Worm (Caenorhabditis elegans) whole organism, late embryonic: Measurements from ENCODE around the gene F19B10.4.

ENCODE experiments used
- C08G9.2 ChIP-seq: sonication (generic microtip); optimal IDR thresholded peaks from 2 replicates; lab custom pipeline; 2016; ENCODE audit warnings: mild to moderate bottlenecking, missing genetic modification characterization, moderate library complexity, missing compliant biosample characterization
- C38D4.7 ChIP-seq: fragments of 200-800 bp; sonication (Bioruptor generic); optimal IDR thresholded peaks from 2 replicates; lab custom pipeline; 2018; ENCODE audit warnings: mild to moderate bottlenecking, missing genetic modification characterization, moderate library complexity, missing compliant biosample characterization
- F13H6.1 ChIP-seq: sonication (generic microtip); optimal IDR thresholded peaks from 2 replicates; lab custom pipeline; 2016; ENCODE audit warnings: missing genetic modification characterization, missing compliant biosample characterization
- K02D7.2 ChIP-seq: sonication (generic microtip); optimal IDR thresholded peaks from 2 replicates; lab custom pipeline; 2017; ENCODE audit warnings: mild to moderate bottlenecking, missing genetic modification characterization, missing compliant biosample characterization
- T23F11.4 ChIP-seq: fragments of 200-800 bp; sonication (Bioruptor generic); optimal IDR thresholded peaks from 2 replicates; lab custom pipeline; 2018; ENCODE audit warnings: mild to moderate bottlenecking, missing genetic modification characterization, missing compliant biosample characterization
- Y22D7AL.16 ChIP-seq: sonication (generic microtip); optimal IDR thresholded peaks from 2 replicates; lab custom pipeline; 2016; ENCODE audit warnings: missing genetic modification characterization, missing compliant biosample characterization
- ceh-14 ChIP-seq: sonication (generic microtip); optimal IDR thresholded peaks from 2 replicates; lab custom pipeline; 2016; ENCODE audit warnings: missing genotype, missing genetic modification characterization, missing compliant biosample characterization
- ceh-18 ChIP-seq: sonication (generic microtip); optimal IDR thresholded peaks from 2 replicates; lab custom pipeline; 2016; ENCODE audit warnings: missing genetic modification characterization, missing compliant biosample characterization
- ceh-19 ChIP-seq: fragments of 200-800 bp; sonication (Bioruptor generic); optimal IDR thresholded peaks from 2 replicates; lab custom pipeline; 2018; ENCODE audit warnings: mild to moderate bottlenecking, missing genetic modification characterization, missing compliant biosample characterization
- ceh-2 ChIP-seq: sonication (generic microtip); optimal IDR thresholded peaks from 2 replicates; lab custom pipeline; 2016; ENCODE audit warnings: missing genotype, missing genetic modification characterization, missing compliant biosample characterization
- ceh-22 ChIP-seq: sonication (generic microtip); optimal IDR thresholded peaks from 2 replicates; lab custom pipeline; 2017; ENCODE audit warnings: missing biosample characterization, missing genetic modification characterization
- ceh-24 ChIP-seq: sonication (generic microtip); optimal IDR thresholded peaks from 2 replicates; lab custom pipeline; 2016; ENCODE audit warnings: mild to moderate bottlenecking, missing genetic modification characterization, missing compliant biosample characterization
- ceh-34 ChIP-seq: sonication (generic microtip); optimal IDR thresholded peaks from 2 replicates; lab custom pipeline; 2016; ENCODE audit warnings: mild to moderate bottlenecking, missing genetic modification characterization, missing compliant biosample characterization
- ceh-45 ChIP-seq: fragments of 200-800 bp; sonication (Bioruptor generic); IDR thresholded peaks from 2 replicates; pipeline ENCODE4 v1.3.6; 2022; ENCODE audit warnings: missing genetic modification reagents, missing genetic modification characterization, missing compliant biosample characterization
- ceh-48 ChIP-seq: sonication (generic microtip); optimal IDR thresholded peaks from 2 replicates; lab custom pipeline; 2016; ENCODE audit warnings: missing genetic modification characterization, inconsistent platforms, missing compliant biosample characterization
- ceh-6 ChIP-seq: fragments of 200-800 bp; sonication (Bioruptor generic); optimal IDR thresholded peaks from 2 replicates; lab custom pipeline; 2018; ENCODE audit warnings: mild to moderate bottlenecking, missing genetic modification characterization, missing compliant biosample characterization
- ceh-9 ChIP-seq: sonication (generic microtip); optimal IDR thresholded peaks from 2 replicates; lab custom pipeline; 2016; ENCODE audit warnings: mild to moderate bottlenecking, missing genetic modification characterization, inconsistent platforms, missing compliant biosample characterization
- che-1 ChIP-seq: sonication (generic microtip); optimal IDR thresholded peaks from 2 replicates; lab custom pipeline; 2016; ENCODE audit warnings: mild to moderate bottlenecking, missing genetic modification characterization, missing compliant biosample characterization
- dve-1 ChIP-seq: sonication (generic microtip); optimal IDR thresholded peaks from 2 replicates; lab custom pipeline; 2017; ENCODE audit warnings: antibody characterized with exemption, mild to moderate bottlenecking, missing genetic modification characterization, missing compliant biosample characterization
- elt-2 ChIP-seq: sonication (generic microtip); optimal IDR thresholded peaks from 2 replicates; lab custom pipeline; 2016; ENCODE audit warnings: missing genetic modification reagents, missing genetic modification characterization, missing compliant biosample characterization
- ets-4 ChIP-seq: sonication (generic microtip); optimal IDR thresholded peaks from 2 replicates; lab custom pipeline; 2016; ENCODE audit warnings: missing genetic modification characterization, missing compliant biosample characterization
- fax-1 ChIP-seq: sonication (generic microtip); optimal IDR thresholded peaks from 2 replicates; lab custom pipeline; 2016; ENCODE audit warnings: missing genotype, missing genetic modification characterization, missing compliant biosample characterization
- fkh-6 ChIP-seq: sonication (generic microtip); optimal IDR thresholded peaks from 2 replicates; lab custom pipeline; 2016; ENCODE audit warnings: missing genetic modification characterization, missing compliant biosample characterization
- gmeb-2 ChIP-seq: sonication (generic microtip); optimal IDR thresholded peaks from 2 replicates; lab custom pipeline; 2016; ENCODE audit warnings: missing genetic modification characterization, inconsistent platforms, missing compliant biosample characterization
- hlh-13 ChIP-seq: fragments of 200-800 bp; sonication (Bioruptor generic); optimal IDR thresholded peaks from 2 replicates; lab custom pipeline; 2018; ENCODE audit warnings: mild to moderate bottlenecking, missing genetic modification characterization, missing compliant biosample characterization
- hlh-30 ChIP-seq: sonication (generic microtip); optimal IDR thresholded peaks from 2 replicates; lab custom pipeline; 2017; ENCODE audit warnings: antibody characterized with exemption, missing genetic modification characterization, missing compliant biosample characterization; ENCODE audit not compliant: insufficient read depth
- hlh-8 ChIP-seq: sonication (generic microtip); optimal IDR thresholded peaks from 2 replicates; lab custom pipeline; 2016; ENCODE audit warnings: missing genotype, missing genetic modification characterization, missing compliant biosample characterization
- lim-6 ChIP-seq: sonication (generic microtip); optimal IDR thresholded peaks from 2 replicates; lab custom pipeline; 2016; ENCODE audit warnings: missing genetic modification characterization, missing compliant biosample characterization
- lin-11 ChIP-seq: fragments of 200-800 bp; sonication (Bioruptor generic); optimal IDR thresholded peaks from 2 replicates; lab custom pipeline; 2018; ENCODE audit warnings: mild to moderate bottlenecking, missing genetic modification characterization, missing compliant biosample characterization
- mec-3 ChIP-seq: sonication (generic microtip); optimal IDR thresholded peaks from 2 replicates; lab custom pipeline; 2016; ENCODE audit warnings: borderline replicate concordance, missing genetic modification characterization, missing compliant biosample characterization
- nfya-1 ChIP-seq: sonication (generic microtip); optimal IDR thresholded peaks from 2 replicates; lab custom pipeline; 2017; ENCODE audit warnings: missing genetic modification characterization, mild to moderate bottlenecking, missing compliant biosample characterization, antibody characterized with exemption, moderate library complexity
- npax-4 ChIP-seq: sonication (generic microtip); optimal IDR thresholded peaks from 2 replicates; lab custom pipeline; 2016; ENCODE audit warnings: missing genetic modification characterization, missing compliant biosample characterization
- pha-2 ChIP-seq: sonication (generic microtip); optimal IDR thresholded peaks from 2 replicates; lab custom pipeline; 2017; ENCODE audit warnings: mild to moderate bottlenecking, missing genetic modification characterization, missing compliant biosample characterization
- pros-1 ChIP-seq: fragments of 150-350 bp; optimal IDR thresholded peaks from 2 replicates; lab custom pipeline; 2014; ENCODE audit warnings: missing biosample characterization, missing genetic modification reagents, missing genetic modification characterization
- sox-4 ChIP-seq: sonication (generic microtip); optimal IDR thresholded peaks from 2 replicates; lab custom pipeline; 2017; ENCODE audit warnings: mild to moderate bottlenecking, missing genetic modification characterization, inconsistent platforms, missing compliant biosample characterization
- ttx-3 ChIP-seq: sonication (generic microtip); optimal IDR thresholded peaks from 2 replicates; lab custom pipeline; 2016; ENCODE audit warnings: missing genetic modification reagents, missing genetic modification characterization, missing compliant biosample characterization
- unc-3 ChIP-seq, 2 experiments: fragments of 200-800 bp in 1 of 2; sonication (Bioruptor generic) in 1 of 2; sonication (generic microtip) in 1 of 2; conservative IDR thresholded peaks in 1 of 2; optimal IDR thresholded peaks in 1 of 2; 2 replicates each; pipeline versions ENCODE4 v1.3.6 to Lab custom; 2016 to 2022; ENCODE audit warnings: missing compliant biosample characterization in 2 of 2, missing genetic modification characterization in 2 of 2, missing genetic modification reagents in 1 of 2
- unc-42 ChIP-seq: sonication (generic microtip); optimal IDR thresholded peaks from 2 replicates; lab custom pipeline; 2016; ENCODE audit warnings: missing genotype, missing genetic modification characterization, missing compliant biosample characterization
- unc-55 ChIP-seq: sonication (generic microtip); optimal IDR thresholded peaks from 2 replicates; lab custom pipeline; 2017; ENCODE audit warnings: missing biosample characterization, missing genetic modification reagents, missing genetic modification characterization

Gene F19B10.4

ce11 chrII:3681365-3682083, 21.6 kb downstream of the F19B10.4 start, which contains the start of gene F19B10.10:
Gene F19B10.10 (minus strand): TSS chrII:3681415.
- no peak for TF ChIP-seq pros-1
- no peak for TF ChIP-seq T23F11.4 (GFP tag; lab: Kevin White, UChicago)
- no peak for TF ChIP-seq unc-3 (GFP tag; conservative IDR thresholded peaks at IDR 0.05; lab: Robert Waterston, UW)
- no peak for TF ChIP-seq unc-3 (tag; optimal IDR thresholded peaks at IDR 0.05; lab: Kevin White, UChicago)
- TF ChIP-seq Y22D7AL.16 (tag; lab: Kevin White, UChicago): no peak
- no peak for TF ChIP-seq che-1
- TF ChIP-seq ceh-48: no peak
- no peak for TF ChIP-seq ets-4 (tag; lab: Kevin White, UChicago)
- no peak for TF ChIP-seq pha-2 (tag; lab: Kevin White, UChicago)
- no peak for TF ChIP-seq ceh-22 (tag; lab: Kevin White, UChicago)
- TF ChIP-seq ceh-18 (tag; lab: Kevin White, UChicago): no peak
- no peak for TF ChIP-seq F13H6.1 (tag; lab: Kevin White, UChicago)
- no peak for TF ChIP-seq ceh-45 (GFP tag; lab: Robert Waterston, UW)
- no peak for TF ChIP-seq ttx-3 (tag; lab: Kevin White, UChicago)
- no peak for TF ChIP-seq ceh-24 (tag; lab: Kevin White, UChicago)
- no peak for TF ChIP-seq gmeb-2 (tag; lab: Kevin White, UChicago)
- no peak for TF ChIP-seq hlh-8 (tag; lab: Kevin White, UChicago)
- TF ChIP-seq, all 69 proteins: peak for 0

DNA sequence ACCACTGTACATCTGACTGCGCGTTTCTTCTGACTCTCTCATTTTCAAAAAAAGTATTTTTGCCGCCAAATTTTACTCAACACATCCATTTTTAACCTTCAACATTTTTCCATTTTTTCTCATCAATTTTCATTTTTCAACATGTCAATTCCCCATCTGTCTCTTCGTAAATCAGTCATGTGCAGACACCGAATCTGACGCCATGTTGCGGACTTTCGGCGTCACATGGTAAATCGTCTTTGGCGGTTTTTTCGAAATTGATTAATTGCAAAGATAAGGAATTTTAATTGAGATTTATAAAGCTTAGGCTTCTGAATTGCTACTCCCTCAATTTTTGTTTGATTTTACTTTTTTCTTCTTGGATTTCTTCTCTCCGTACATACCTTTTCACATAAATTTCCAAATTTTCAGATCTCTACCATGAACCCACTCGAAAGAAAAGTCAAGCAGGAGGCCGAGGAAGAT, 22.9 kb downstream of the F19B10.4 start, which contains the start of gene F19B10.1:
Gene F19B10.1, plus strand, starts transcription at position 415 of the 465 bp plus-strand sequence.
- no peak for TF ChIP-seq npax-4 (tag; lab: Kevin White, UChicago)
- TF ChIP-seq hlh-13: no peak
- TF ChIP-seq pros-1: no peak
- TF ChIP-seq Y22D7AL.16 (tag; lab: Kevin White, UChicago): no peak
- TF ChIP-seq C08G9.2 (tag; lab: Kevin White, UChicago): no peak
- no peak for TF ChIP-seq elt-2 (tag; lab: Kevin White, UChicago)
- no peak for TF ChIP-seq C38D4.7 (GFP tag; lab: Kevin White, UChicago)
- TF ChIP-seq unc-55 (GFP tag; lab: Kevin White, UChicago): peak; percentile 62
- peak; percentile 11 for TF ChIP-seq ceh-18 (tag; lab: Kevin White, UChicago)
- TF ChIP-seq hlh-30 (tag; lab: Kevin White, UChicago): peak; percentile 94
- TF ChIP-seq unc-42 (tag; lab: Kevin White, UChicago): peak; percentile 14
- no peak for TF ChIP-seq mec-3 (tag; lab: Kevin White, UChicago)
- no peak for TF ChIP-seq ceh-48
- peak; percentile 39 for TF ChIP-seq nfya-1 (tag; lab: Kevin White, UChicago)

- TF ChIP-seq dve-1: no peak
- no peak for TF ChIP-seq ets-4 (tag; lab: Kevin White, UChicago)
- TF ChIP-seq ceh-6 (GFP tag; lab: Kevin White, UChicago): no peak
- no peak for TF ChIP-seq ceh-19
- no peak for TF ChIP-seq ceh-9 (tag; lab: Kevin White, UChicago)
- no peak for TF ChIP-seq lim-6 (tag; lab: Kevin White, UChicago)
- TF ChIP-seq ceh-18 (tag; lab: Kevin White, UChicago): no peak
Observed at ce11 chrII:3684487-3685067, 24.7 kb downstream of the F19B10.4 start.

DNA sequence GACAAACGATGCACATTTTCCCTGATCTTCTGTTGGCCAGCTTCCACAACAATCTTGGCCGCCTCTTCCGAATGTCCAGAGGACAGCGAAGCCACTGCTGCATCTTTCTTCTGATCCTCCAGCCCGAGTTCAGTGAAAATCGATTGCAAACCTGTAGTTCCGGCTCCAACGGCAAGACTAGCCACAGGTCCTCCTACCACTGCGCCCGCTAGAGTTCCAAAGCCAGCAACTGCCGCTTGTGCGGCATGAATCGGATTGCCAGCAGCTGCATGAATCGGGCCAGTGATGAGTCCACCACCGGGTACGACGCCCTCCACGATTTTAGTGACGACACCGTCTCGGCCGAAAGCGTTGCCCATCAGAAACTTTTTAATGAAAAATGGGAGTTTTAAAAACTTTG, 28.5 kb downstream of the F19B10.4 start, which contains the start of gene ifas-1:
Gene ifas-1, minus strand, starts transcription at position 387 of the 400 bp plus-strand sequence.
- TF ChIP-seq ceh-45 (GFP tag; lab: Robert Waterston, UW): no peak
- no peak for TF ChIP-seq fax-1 (tag; lab: Kevin White, UChicago)
- TF ChIP-seq lim-6 (tag; lab: Kevin White, UChicago): no peak
- TF ChIP-seq unc-42 (tag; lab: Kevin White, UChicago): no peak
- no peak for TF ChIP-seq C08G9.2 (tag; lab: Kevin White, UChicago)
- no peak for TF ChIP-seq sox-4 (tag; lab: Kevin White, UChicago)
- no peak for TF ChIP-seq ceh-34
- no peak for TF ChIP-seq ceh-2 (tag; lab: Kevin White, UChicago)
- TF ChIP-seq ceh-14 (tag; lab: Kevin White, UChicago): no peak
- no peak for TF ChIP-seq T23F11.4 (GFP tag; lab: Kevin White, UChicago)
- no peak for TF ChIP-seq fkh-6 (tag; lab: Kevin White, UChicago)
- TF ChIP-seq lin-11 (tag; lab: Kevin White, UChicago): no peak
- no peak for TF ChIP-seq K02D7.2 (tag; lab: Kevin White, UChicago)
- TF ChIP-seq C38D4.7 (GFP tag; lab: Kevin White, UChicago): no peak
- TF ChIP-seq ets-4 (tag; lab: Kevin White, UChicago): no peak
